Fruit fly (Drosophila melanogaster) whole organism, pupa: ENCODE measurements around the gene Tpst.

Source experiments
- CG17806 ChIP-seq: fragments of 200-800 bp; sonication (Bioruptor generic); optimal IDR thresholded peaks from 2 replicates; lab custom pipeline; 2018; ENCODE audit warnings: missing biosample characterization, mild to moderate bottlenecking, missing genetic modification characterization, moderate library complexity
- CG8301 ChIP-seq: fragments of 200-800 bp; sonication (Bioruptor generic); optimal IDR thresholded peaks from 2 replicates; lab custom pipeline; 2018; ENCODE audit warnings: missing biosample characterization, mild to moderate bottlenecking, missing genetic modification characterization
- EcR ChIP-seq: fragments of 200-800 bp; sonication (Bioruptor generic); optimal IDR thresholded peaks from 3 replicates; lab custom pipeline; 2019; ENCODE audit warnings: missing biosample characterization, missing genetic modification characterization, mild to moderate bottlenecking, moderate library complexity, missing genetic modification reagents

- no peak for TF ChIP-seq EcR (GFP tag; lab: Kevin White, UChicago)
- TF ChIP-seq CG17806 = peak; percentile 83
- peak; percentile 87 for TF ChIP-seq CG8301 (tag; lab: Kevin White, UChicago)
Observed at dm6 chrX:13641115-13641890, 77.7 kb downstream of the Tpst start.
